Worm (Caenorhabditis elegans): Measurements from ENCODE around the gene T01G1.2.

- TF ChIP-seq T22C8.4 (GFP tag; IDR thresholded peaks at IDR 0.05) (no peak), ref-1 (GFP tag; conservative IDR thresholded peaks at IDR 0.05) (no peak), klf-2 (GFP tag; conservative IDR thresholded peaks at IDR 0.05) (no peak)
These were observed 37.6 kb upstream of the T01G1.2 start for ce11 chrIV:11316640-11317039.

Measured in whole organism, midembryonic.